Fruit fly (Drosophila melanogaster) whole organism, embryonic: ENCODE measurements around the gene CG10035.
A peak's percentile ranks its signal among the peaks of the same experiment; 100 is the strongest.

Experiments used
- BEAF-32 ChIP-seq: fragments of 200-800 bp; sonication (Bioruptor generic); optimal IDR thresholded peaks from 3 replicates; lab custom pipeline; 2017; ENCODE audit warnings: missing biosample characterization, missing genetic modification characterization, mild to moderate bottlenecking, moderate library complexity, missing genetic modification reagents
- BtbVII ChIP-seq: fragments of 200-800 bp; sonication (Bioruptor generic); optimal IDR thresholded peaks from 3 replicates; lab custom pipeline; 2017; ENCODE audit warnings: missing biosample characterization, mild to moderate bottlenecking, missing genetic modification characterization
- CG10209 ChIP-seq: fragments of 200-800 bp; sonication (Bioruptor generic); optimal IDR thresholded peaks from 3 replicates; lab custom pipeline; 2017; ENCODE audit warnings: missing biosample characterization, mild to moderate bottlenecking, missing genetic modification characterization, missing genetic modification reagents
- CG1024 ChIP-seq: fragments of 200-800 bp; sonication (Bioruptor generic); IDR thresholded peaks from 2 replicates; pipeline ENCODE4 v1.3.6; 2022; ENCODE audit warnings: missing biosample characterization, missing genetic modification characterization
- CG10543 ChIP-seq: fragments of 200-800 bp; sonication (Bioruptor generic); optimal IDR thresholded peaks from 3 replicates; lab custom pipeline; 2017; ENCODE audit warnings: missing biosample characterization, mild to moderate bottlenecking, missing genetic modification characterization, moderate library complexity
- CG12769 ChIP-seq: fragments of 200-800 bp; sonication (Bioruptor generic); optimal IDR thresholded peaks from 2 replicates; lab custom pipeline; 2019; ENCODE audit warnings: missing biosample characterization, mild to moderate bottlenecking, missing genetic modification characterization, moderate library complexity
- CG13894 ChIP-seq: fragments of 200-800 bp; sonication (Bioruptor generic); optimal IDR thresholded peaks from 3 replicates; lab custom pipeline; 2018; ENCODE audit warnings: missing biosample characterization, mild to moderate bottlenecking, missing genetic modification characterization, moderate library complexity
- CG15696 ChIP-seq: fragments of 200-800 bp; sonication (Bioruptor generic); optimal IDR thresholded peaks from 2 replicates; lab custom pipeline; 2019; ENCODE audit warnings: missing biosample characterization, mild to moderate bottlenecking, missing genetic modification characterization, moderate library complexity
- CG2712 ChIP-seq: fragments of 200-800 bp; optimal IDR thresholded peaks from 3 replicates; lab custom pipeline; 2019; ENCODE audit warnings: missing biosample characterization, mild to moderate bottlenecking, missing genetic modification characterization, moderate library complexity
- CG3163 ChIP-seq: fragments of 200-800 bp; sonication (Bioruptor generic); optimal IDR thresholded peaks from 3 replicates; lab custom pipeline; 2016; ENCODE audit warnings: missing biosample characterization, missing genetic modification characterization
- CG34376 ChIP-seq: fragments of 200-800 bp; sonication (Bioruptor generic); optimal IDR thresholded peaks from 2 replicates; lab custom pipeline; 2018; ENCODE audit warnings: missing biosample characterization, mild to moderate bottlenecking, missing genetic modification characterization
- CG34422 ChIP-seq: fragments of 200-800 bp; sonication (Bioruptor generic); IDR thresholded peaks from 3 replicates; pipeline ENCODE4 v1.3.6; 2022; ENCODE audit warnings: missing biosample characterization, missing genetic modification characterization
- CG3726 ChIP-seq: fragments of 200-800 bp; sonication (Bioruptor generic); IDR thresholded peaks from 3 replicates; pipeline ENCODE4, ENCODE4 v1.3.6; 2022; ENCODE audit warnings: missing biosample characterization, missing genetic modification characterization
- CG4282 ChIP-seq: fragments of 200-800 bp; sonication (Bioruptor generic); optimal IDR thresholded peaks from 2 replicates; lab custom pipeline; 2016; ENCODE audit warnings: missing biosample characterization, missing genetic modification characterization
- CG5180 ChIP-seq: fragments of 200-800 bp; sonication (Bioruptor generic); optimal IDR thresholded peaks from 3 replicates; lab custom pipeline; 2017; ENCODE audit warnings: missing biosample characterization, missing genetic modification characterization, mild to moderate bottlenecking, moderate library complexity, missing genetic modification reagents
- Doc3 ChIP-seq: fragments of 200-800 bp; sonication (Bioruptor generic); IDR thresholded peaks from 3 replicates; pipeline ENCODE4 v1.3.6; 2022; ENCODE audit warnings: missing biosample characterization, missing genetic modification characterization; ENCODE audit not compliant: partially characterized antibody
- Ets65A ChIP-seq: fragments of 200-800 bp; sonication (Bioruptor generic); peaks from one replicate; lab custom pipeline; 2016; ENCODE audit warnings: missing biosample characterization, missing genetic modification characterization
- H15 ChIP-seq: fragments of 200-800 bp; sonication (Bioruptor generic); IDR thresholded peaks from 3 replicates; pipeline ENCODE4 v1.3.6; 2022; ENCODE audit warnings: missing biosample characterization, missing genetic modification characterization
- Hmr ChIP-seq: fragments of 200-800 bp; sonication (Bioruptor generic); optimal IDR thresholded peaks from 3 replicates; lab custom pipeline; 2017; ENCODE audit warnings: mild to moderate bottlenecking, missing biosample characterization, missing genetic modification reagents, missing genetic modification characterization
- Hr78 ChIP-seq, 2 experiments: fragments of 200-800 bp in 1 of 2; fragments of >200 bp in 1 of 2; sonication (Bioruptor generic) in 1 of 2; optimal IDR thresholded peaks; 2 replicates each; lab custom pipeline; 2017 to 2019; ENCODE audit warnings: missing biosample characterization in 2 of 2, missing genetic modification characterization in 2 of 2, mild to moderate bottlenecking in 1 of 2, moderate library complexity in 1 of 2
- Kr ChIP-seq: fragments of 200-800 bp; sonication (Bioruptor generic); optimal IDR thresholded peaks from 2 replicates; lab custom pipeline; 2017; ENCODE audit warnings: missing biosample characterization, mild to moderate bottlenecking, missing genetic modification characterization
- Pdp1 ChIP-seq, 2 experiments: fragments of 200-800 bp; sonication (Bioruptor generic); optimal IDR thresholded peaks; 3 replicates each; lab custom pipeline; 2016; ENCODE audit warnings: missing biosample characterization in 2 of 2, missing genetic modification characterization in 2 of 2, mild to moderate bottlenecking in 1 of 2, moderate library complexity in 1 of 2
- Ravus ChIP-seq: fragments of 200-800 bp; sonication (Bioruptor generic); IDR thresholded peaks from 2 replicates; pipeline ENCODE4 v1.3.6; 2022; ENCODE audit warnings: missing biosample characterization, missing genetic modification characterization
- Trl ChIP-seq, 3 experiments: fragments of >200 bp in 2 of 3; fragments of 200-800 bp in 1 of 3; sonication (Bioruptor generic) in 1 of 3; optimal IDR thresholded peaks; 2 replicates in 1 of 3; 3 replicates in 2 of 3; lab custom pipeline; 2016 to 2017; ENCODE audit warnings: missing biosample characterization in 1 of 3, missing genetic modification characterization in 1 of 3
- YL-1 ChIP-seq: fragments of 200-800 bp; sonication (Bioruptor generic); optimal IDR thresholded peaks from 3 replicates; lab custom pipeline; 2017; ENCODE audit warnings: missing biosample characterization, mild to moderate bottlenecking, missing genetic modification characterization
- ase ChIP-seq: fragments of 200-800 bp; sonication (Bioruptor generic); IDR thresholded peaks from 3 replicates; pipeline ENCODE4 v1.3.6; 2022; ENCODE audit warnings: missing biosample characterization, missing genetic modification characterization
- bsh ChIP-seq, 2 experiments: fragments of 200-800 bp; sonication (Bioruptor generic); optimal IDR thresholded peaks; 2 replicates each; lab custom pipeline; 2017 to 2018; ENCODE audit warnings: mild to moderate bottlenecking in 2 of 2, missing biosample characterization in 2 of 2, missing genetic modification characterization in 2 of 2, moderate library complexity in 1 of 2
- cg ChIP-seq: fragments of 200-800 bp; sonication (Bioruptor generic); optimal IDR thresholded peaks from 3 replicates; lab custom pipeline; 2019; ENCODE audit warnings: missing biosample characterization, mild to moderate bottlenecking, missing genetic modification characterization, moderate library complexity
- chinmo ChIP-seq: fragments of 200-800 bp; sonication (Bioruptor generic); IDR thresholded peaks from 4 replicates; pipeline ENCODE4 v1.3.6; 2022; ENCODE audit warnings: missing biosample characterization, missing genetic modification characterization; ENCODE audit not compliant: partially characterized antibody
- chm ChIP-seq: fragments of 200-800 bp; sonication (Bioruptor generic); IDR thresholded peaks from 2 replicates; pipeline ENCODE4 v1.3.6; 2022; ENCODE audit warnings: missing biosample characterization, missing genetic modification characterization
- corto ChIP-seq: fragments of 200-800 bp; sonication (Bioruptor generic); optimal IDR thresholded peaks from 2 replicates; lab custom pipeline; 2016; ENCODE audit warnings: missing biosample characterization, mild to moderate bottlenecking, missing genetic modification characterization, moderate library complexity
- crol ChIP-seq: fragments of 200-800 bp; sonication (Bioruptor generic); IDR thresholded peaks from 2 replicates; pipeline ENCODE4 v1.3.6; 2022; ENCODE audit warnings: missing biosample characterization, missing genetic modification characterization
- dysf ChIP-seq: fragments of 200-800 bp; sonication (Bioruptor generic); IDR thresholded peaks from 3 replicates; pipeline ENCODE4 v1.3.6; 2022; ENCODE audit warnings: missing biosample characterization, missing genetic modification characterization
- exex ChIP-seq: fragments of 200-800 bp; sonication (Bioruptor generic); optimal IDR thresholded peaks from 4 replicates; lab custom pipeline; 2018; ENCODE audit warnings: missing biosample characterization, mild to moderate bottlenecking, missing genetic modification characterization, moderate library complexity
- gfzf ChIP-seq: fragments of 200-800 bp; sonication (Bioruptor generic); optimal IDR thresholded peaks from 2 replicates; lab custom pipeline; 2016; ENCODE audit warnings: missing biosample characterization, mild to moderate bottlenecking, missing genetic modification characterization, moderate library complexity
- gro ChIP-seq: fragments of 200-800 bp; sonication (Bioruptor generic); optimal IDR thresholded peaks from 2 replicates; lab custom pipeline; 2016; ENCODE audit warnings: missing biosample characterization, missing genetic modification characterization
- kay ChIP-seq: fragments of 200-800 bp; sonication (Bioruptor generic); optimal IDR thresholded peaks from 2 replicates; lab custom pipeline; 2016; ENCODE audit warnings: missing biosample characterization, missing genetic modification characterization
- klu ChIP-seq: fragments of 200-800 bp; sonication (Bioruptor generic); IDR thresholded peaks from 2 replicates; pipeline ENCODE4 v1.3.6; 2022; ENCODE audit warnings: missing biosample characterization, missing genetic modification characterization
- lmd ChIP-seq: fragments of 200-800 bp; sonication (Bioruptor generic); IDR thresholded peaks from 2 replicates; pipeline ENCODE4 v1.3.6; 2022; ENCODE audit warnings: missing biosample characterization, missing genetic modification characterization
- lola ChIP-seq, 3 experiments: fragments of >200 bp in 2 of 3; fragments of 200-800 bp in 1 of 3; sonication (Bioruptor generic) in 1 of 3; optimal IDR thresholded peaks; 2 replicates each; lab custom pipeline; 2017 to 2019; ENCODE audit warnings: missing biosample characterization in 3 of 3, missing genetic modification characterization in 3 of 3, mild to moderate bottlenecking in 1 of 3, moderate library complexity in 1 of 3
- nom ChIP-seq: fragments of 200-800 bp; sonication (Bioruptor generic); optimal IDR thresholded peaks from 2 replicates; lab custom pipeline; 2017; ENCODE audit warnings: missing biosample characterization, missing genetic modification characterization, mild to moderate bottlenecking, moderate library complexity, missing genetic modification reagents
- rib ChIP-seq: fragments of 200-800 bp; sonication (Bioruptor generic); IDR thresholded peaks from 2 replicates; pipeline ENCODE4 v1.3.6; 2022; ENCODE audit warnings: missing biosample characterization, missing genetic modification characterization
- sd ChIP-seq: fragments of 200-800 bp; sonication (Bioruptor generic); optimal IDR thresholded peaks from 3 replicates; lab custom pipeline; 2018; ENCODE audit warnings: missing biosample characterization, mild to moderate bottlenecking, missing genetic modification characterization, moderate library complexity
- tgo ChIP-seq: fragments of 200-800 bp; sonication (Bioruptor generic); IDR thresholded peaks from 3 replicates; pipeline ENCODE4 v1.3.6; 2022; ENCODE audit warnings: missing biosample characterization, missing genetic modification characterization

Gene CG10035

dm6 chr3R:12372800-12373199 is 9.7 kb downstream of the CG10035 start, which contains the start of gene GstD3 (continued):
- no peak for TF ChIP-seq tgo (GFP tag; lab: Robert Waterston, UW)
- no peak for TF ChIP-seq CG15696 (tag; lab: Kevin White, UChicago)
- TF ChIP-seq CG1024 (GFP tag; lab: Robert Waterston, UW): no peak
- TF ChIP-seq kay (GFP tag; lab: Kevin White, UChicago): no peak
- TF ChIP-seq BEAF-32 (GFP tag; lab: Kevin White, UChicago): no peak
- TF ChIP-seq Doc3 (GFP tag; lab: Robert Waterston, UW): no peak
- TF ChIP-seq CG3726 (GFP tag; lab: Robert Waterston, UW): no peak
- TF ChIP-seq Pdp1 (GFP tag; optimal IDR thresholded peaks at IDR 0.05; lab: Kevin White, UChicago): no peak
- TF ChIP-seq cg (GFP tag; lab: Kevin White, UChicago): peak; percentile 65

DNA sequence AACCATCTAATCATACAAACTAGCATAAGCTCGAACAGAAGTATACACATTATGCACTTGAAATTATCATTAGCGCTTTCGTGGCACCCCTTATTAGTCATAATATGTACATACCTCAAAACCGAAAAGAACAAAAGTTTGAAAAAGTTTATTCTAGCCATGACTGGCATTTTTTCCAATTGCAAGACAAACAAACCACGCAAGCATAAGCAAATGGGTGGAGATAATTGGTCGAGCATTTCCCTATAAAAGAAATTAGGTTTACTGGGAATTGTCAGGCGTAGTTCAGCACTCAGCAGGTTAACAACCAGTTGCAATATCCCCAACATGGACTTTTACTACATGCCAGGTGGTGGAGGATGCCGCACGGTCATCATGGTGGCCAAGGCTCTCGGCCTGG is 10.8 kb downstream of the CG10035 start, which contains the start of gene GstD2:
Gene GstD2 (plus strand): TSS at position 301 of the 400 bp plus-strand sequence.
- TF ChIP-seq CG4282 (GFP tag; lab: Kevin White, UChicago): no peak
- peak; percentile 30; the same call in 1 of the 3 replicates for TF ChIP-seq H15 (GFP tag; lab: Robert Waterston, UW)
- peak; percentile 28 for TF ChIP-seq exex (tag; lab: Kevin White, UChicago)
- TF ChIP-seq gfzf (GFP tag; lab: Kevin White, UChicago): no peak
- no peak for TF ChIP-seq YL-1 (GFP tag; lab: Kevin White, UChicago)
- no peak for TF ChIP-seq Kr
- peak; percentile 15 for TF ChIP-seq Ets65A (GFP tag; lab: Kevin White, UChicago)
- TF ChIP-seq rib (GFP tag; lab: Robert Waterston, UW): no peak

DNA sequence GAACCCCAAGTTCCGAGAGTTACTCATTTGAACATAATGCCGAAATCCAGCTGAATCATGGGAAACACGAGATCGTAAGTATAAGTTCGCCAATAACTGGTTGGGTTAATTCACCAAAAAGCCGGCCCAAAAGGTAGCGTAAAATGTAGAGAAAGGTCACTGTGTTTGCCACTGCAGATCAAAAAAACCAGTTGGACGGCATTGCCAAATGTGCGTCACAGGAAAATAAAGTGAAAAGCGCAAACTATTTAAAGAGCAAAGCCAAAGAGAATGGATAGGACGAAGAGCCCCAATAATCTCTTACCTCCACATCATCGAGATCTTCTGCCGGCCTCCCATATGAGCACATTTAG is 11.9 kb downstream of the CG10035 start:
- no peak for TF ChIP-seq CG5180
- TF ChIP-seq Trl (optimal IDR thresholded peaks at IDR 0.05; lab: Kevin White, UChicago): peak; percentile 53 to 72
- TF ChIP-seq Trl (GFP tag; optimal IDR thresholded peaks at IDR 0.05; lab: Kevin White, UChicago): no peak
- TF ChIP-seq bsh (GFP tag; optimal IDR thresholded peaks at IDR 0.05; lab: Kevin White, UChicago): no peak
- TF ChIP-seq CG3163 (GFP tag; lab: Kevin White, UChicago): peak; percentile 94
- TF ChIP-seq CG10543 (GFP tag; lab: Kevin White, UChicago): peak; percentile 36
- TF ChIP-seq CG34422 (GFP tag; lab: Robert Waterston, UW): peak; percentile 10; the same call in 1 of the 3 replicates
- TF ChIP-seq CG12769 (tag; lab: Kevin White, UChicago): peak; percentile 64
- TF ChIP-seq klu (GFP tag; lab: Robert Waterston, UW): no peak
- peak in 1 of 2 experiments; percentile 61 for TF ChIP-seq Hr78 (GFP tag; optimal IDR thresholded peaks at IDR 0.05; lab: Kevin White, UChicago)
- no peak for TF ChIP-seq Hmr (GFP tag; lab: Kevin White, UChicago)
- TF ChIP-seq sd (tag; lab: Kevin White, UChicago): peak; percentile 92
- no peak for TF ChIP-seq lmd (GFP tag; lab: Robert Waterston, UW)
- TF ChIP-seq chinmo (GFP tag; lab: Robert Waterston, UW): 0 out of 4 replicates have a peak, but pooled peaks have one; percentile 68
- TF ChIP-seq CG10209: no peak
- peak; percentile 27; the same call in 1 of the 2 replicates for TF ChIP-seq chm (GFP tag; lab: Robert Waterston, UW)
- TF ChIP-seq lola (GFP tag; optimal IDR thresholded peaks at IDR 0.05; lab: Kevin White, UChicago): no peak
- no peak for TF ChIP-seq ase (GFP tag; lab: Robert Waterston, UW)
- no peak for TF ChIP-seq CG2712 (tag; lab: Kevin White, UChicago)
- TF ChIP-seq BtbVII (GFP tag; lab: Kevin White, UChicago): peak; percentile 29
- TF ChIP-seq Ravus (GFP tag; lab: Robert Waterston, UW): no peak
- peak; percentile 66 for TF ChIP-seq CG34376 (GFP tag; lab: Kevin White, UChicago)
- peak; percentile 2 for TF ChIP-seq gro (GFP tag; lab: Kevin White, UChicago)
- peak; percentile 97 for TF ChIP-seq CG13894
- TF ChIP-seq dysf (GFP tag; lab: Robert Waterston, UW): no peak
- peak; percentile 59 for TF ChIP-seq nom (GFP tag; lab: Kevin White, UChicago)
- TF ChIP-seq corto (GFP tag; lab: Kevin White, UChicago): peak; percentile 66
- TF ChIP-seq crol: no peak
